Fruit fly (Drosophila melanogaster) whole organism, embryonic: ENCODE results near the gene dlg1.

Experiments used
- Antp ChIP-seq: fragments of 200-800 bp; sonication (Bioruptor generic); optimal IDR thresholded peaks from 3 replicates; lab custom pipeline; 2016; ENCODE audit warnings: missing biosample characterization, missing genetic modification characterization
- CG10565 ChIP-seq: fragments of 200-800 bp; sonication (Bioruptor generic); optimal IDR thresholded peaks from 3 replicates; lab custom pipeline; 2016; ENCODE audit warnings: missing biosample characterization, mild to moderate bottlenecking, missing genetic modification characterization
- CG8478 ChIP-seq: fragments of >200 bp; optimal IDR thresholded peaks from 2 replicates; lab custom pipeline; 2018
- Dll ChIP-seq: fragments of 200-800 bp; sonication (Bioruptor generic); IDR thresholded peaks from 4 replicates; pipeline ENCODE4 v1.3.6; 2022; ENCODE audit warnings: missing biosample characterization, missing genetic modification characterization; ENCODE audit not compliant: partially characterized antibody
- MBD-R2 ChIP-seq: fragments of 200-800 bp; sonication (Bioruptor generic); IDR thresholded peaks from 2 replicates; pipeline ENCODE4 v1.3.6; 2022; ENCODE audit warnings: missing biosample characterization, missing genetic modification characterization
- NK7.1 ChIP-seq: fragments of 200-800 bp; sonication (Bioruptor generic); optimal IDR thresholded peaks from 3 replicates; lab custom pipeline; 2016; ENCODE audit warnings: missing biosample characterization, missing genetic modification characterization
- fd96Cb ChIP-seq: fragments of 200-800 bp; sonication (Bioruptor generic); optimal IDR thresholded peaks from 2 replicates; lab custom pipeline; 2018; ENCODE audit warnings: missing biosample characterization, mild to moderate bottlenecking, missing genetic modification characterization, moderate library complexity
- tap ChIP-seq: fragments of 200-800 bp; optimal IDR thresholded peaks from 3 replicates; lab custom pipeline; 2019; ENCODE audit warnings: missing biosample characterization, mild to moderate bottlenecking, missing genetic modification characterization, moderate library complexity

DNA sequence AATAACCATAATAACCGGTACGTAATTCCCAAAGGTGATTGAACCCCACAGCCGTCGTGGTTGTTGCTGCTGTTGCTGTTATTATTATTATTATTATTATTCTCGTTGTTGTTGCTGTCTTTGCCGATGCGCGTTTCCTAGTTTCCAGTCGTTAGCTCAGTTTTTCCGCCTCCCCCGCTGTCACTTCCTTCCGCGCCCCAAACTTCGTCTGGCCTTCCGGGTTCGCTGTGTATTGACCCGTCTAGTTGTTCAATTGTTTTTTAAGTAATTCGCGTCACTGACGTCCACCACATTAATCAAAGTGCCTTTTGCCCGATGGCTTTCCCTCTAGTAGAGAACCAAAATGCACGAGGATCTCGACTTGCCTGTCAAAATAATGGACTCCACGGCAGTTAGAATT lies 2.1 kb downstream of the dlg1 start:
- TF ChIP-seq Dll (GFP tag; lab: Robert Waterston, UW) (no peak), NK7.1 (no peak), tap (tag; lab: Kevin White, UChicago) (no peak), Antp (no peak), fd96Cb (tag; lab: Kevin White, UChicago) (no peak), CG10565 (GFP tag; lab: Kevin White, UChicago) (no peak), CG8478 (lab: Kevin White, UChicago) (no peak), MBD-R2 (GFP tag; lab: Robert Waterston, UW) (no peak)
